Worm (Caenorhabditis elegans): ENCODE results near the gene F53C3.8.

- TF ChIP-seq ceh-28 (tag; optimal IDR thresholded peaks at IDR 0.05), result no peak
- TF ChIP-seq pqm-1 (tag; optimal IDR thresholded peaks at IDR 0.05), result no peak
- TF ChIP-seq nhr-12 (tag; optimal IDR thresholded peaks at IDR 0.05), result no peak
- no peak for TF ChIP-seq nhr-237 (tag; optimal IDR thresholded peaks at IDR 0.05)
- no peak for TF ChIP-seq nhr-25 (tag; optimal IDR thresholded peaks at IDR 0.05)
- no peak for TF ChIP-seq nhr-11 (tag; optimal IDR thresholded peaks at IDR 0.05)
These were observed 9.9 kb downstream of the F53C3.8 start, which contains the start of gene F53C3.4 for ce11 chrII:3901108-3901507.

All from whole organism, L3 larva.